Fruit fly (Drosophila melanogaster) whole organism, embryonic: ENCODE results near the gene Ptp99A.

ENCODE experiments used
- CG10959 ChIP-seq: fragments of 200-800 bp; sonication (Bioruptor generic); IDR thresholded peaks from 2 replicates; pipeline ENCODE4 v1.3.6; 2022; ENCODE audit warnings: missing biosample characterization, missing genetic modification characterization
- CG10979 ChIP-seq: fragments of 200-800 bp; sonication (Bioruptor generic); optimal IDR thresholded peaks from 2 replicates; lab custom pipeline; 2018; ENCODE audit warnings: missing biosample characterization, mild to moderate bottlenecking, missing genetic modification characterization, moderate library complexity
- CG1233 ChIP-seq: fragments of 200-800 bp; sonication (Bioruptor generic); optimal IDR thresholded peaks from 4 replicates; lab custom pipeline; 2018; ENCODE audit warnings: missing biosample characterization, mild to moderate bottlenecking, missing genetic modification characterization
- CG13287 ChIP-seq: fragments of 200-800 bp; sonication (Bioruptor generic); IDR thresholded peaks from 2 replicates; pipeline ENCODE4 v1.3.6; 2022; ENCODE audit warnings: missing biosample characterization, missing genetic modification characterization; ENCODE audit not compliant: partially characterized antibody
- CG13424 ChIP-seq: fragments of 200-800 bp; sonication (Bioruptor generic); optimal IDR thresholded peaks from 2 replicates; lab custom pipeline; 2019; ENCODE audit warnings: missing biosample characterization, mild to moderate bottlenecking, missing genetic modification characterization, moderate library complexity
- CG14014 ChIP-seq: fragments of 200-800 bp; sonication (Bioruptor generic); IDR thresholded peaks from 2 replicates; pipeline ENCODE4 v1.3.6; 2022; ENCODE audit warnings: missing biosample characterization, missing genetic modification characterization
- CG17612 ChIP-seq: fragments of 200-800 bp; sonication (Bioruptor generic); IDR thresholded peaks from 2 replicates; pipeline ENCODE4 v1.3.6; 2022; ENCODE audit warnings: missing biosample characterization, missing genetic modification characterization
- CG17912 ChIP-seq: fragments of 200-800 bp; sonication (Bioruptor generic); optimal IDR thresholded peaks from 2 replicates; lab custom pipeline; 2018; ENCODE audit warnings: missing biosample characterization, mild to moderate bottlenecking, missing genetic modification characterization
- CG1792 ChIP-seq: fragments of 200-800 bp; sonication (Bioruptor generic); optimal IDR thresholded peaks from 2 replicates; lab custom pipeline; 2016; ENCODE audit warnings: missing biosample characterization, missing genetic modification characterization
- CG18262 ChIP-seq: fragments of 200-800 bp; optimal IDR thresholded peaks from 3 replicates; lab custom pipeline; 2019; ENCODE audit warnings: missing biosample characterization, mild to moderate bottlenecking, missing genetic modification characterization, moderate library complexity
- CG1832 ChIP-seq: fragments of 200-800 bp; sonication (Bioruptor generic); optimal IDR thresholded peaks from 2 replicates; lab custom pipeline; 2017; ENCODE audit warnings: missing biosample characterization, mild to moderate bottlenecking, missing genetic modification characterization, inconsistent platforms
- CG18619 ChIP-seq: fragments of 200-800 bp; sonication (Bioruptor generic); optimal IDR thresholded peaks from 3 replicates; lab custom pipeline; 2017; ENCODE audit warnings: missing biosample characterization, mild to moderate bottlenecking, missing genetic modification characterization
- CG3065 ChIP-seq: fragments of 200-800 bp; sonication (Bioruptor generic); optimal IDR thresholded peaks from 2 replicates; lab custom pipeline; 2016; ENCODE audit warnings: missing biosample characterization, missing genetic modification characterization
- CG3163 ChIP-seq: fragments of 200-800 bp; sonication (Bioruptor generic); optimal IDR thresholded peaks from 3 replicates; lab custom pipeline; 2016; ENCODE audit warnings: missing biosample characterization, missing genetic modification characterization
- CG3281 ChIP-seq: fragments of 200-800 bp; sonication (Bioruptor generic); optimal IDR thresholded peaks from 3 replicates; lab custom pipeline; 2017; ENCODE audit warnings: missing biosample characterization, mild to moderate bottlenecking, missing genetic modification characterization
- CG34422 ChIP-seq: fragments of 200-800 bp; sonication (Bioruptor generic); IDR thresholded peaks from 3 replicates; pipeline ENCODE4 v1.3.6; 2022; ENCODE audit warnings: missing biosample characterization, missing genetic modification characterization
- CG4424 ChIP-seq: fragments of 200-800 bp; sonication (Bioruptor generic); optimal IDR thresholded peaks from 3 replicates; lab custom pipeline; 2016; ENCODE audit warnings: missing biosample characterization, missing genetic modification characterization
- CG7372 ChIP-seq: fragments of 200-800 bp; sonication (Bioruptor generic); IDR thresholded peaks from 2 replicates; pipeline ENCODE4 v1.3.6; 2022; ENCODE audit warnings: missing biosample characterization, missing genetic modification characterization
- CG8924 ChIP-seq: fragments of 200-800 bp; optimal IDR thresholded peaks from 3 replicates; lab custom pipeline; 2019; ENCODE audit warnings: missing biosample characterization, mild to moderate bottlenecking, missing genetic modification characterization, moderate library complexity
- CG9609 ChIP-seq: fragments of 200-800 bp; sonication (Bioruptor generic); optimal IDR thresholded peaks from 3 replicates; lab custom pipeline; 2016; ENCODE audit warnings: missing biosample characterization, missing genetic modification characterization
- D19A ChIP-seq: fragments of 200-800 bp; optimal IDR thresholded peaks from 3 replicates; lab custom pipeline; 2019; ENCODE audit warnings: missing biosample characterization, mild to moderate bottlenecking, missing genetic modification characterization, moderate library complexity
- Drgx ChIP-seq: fragments of 200-800 bp; sonication (Bioruptor generic); IDR thresholded peaks from 2 replicates; pipeline ENCODE4 v1.3.6; 2022; ENCODE audit warnings: missing biosample characterization, missing genetic modification characterization
- E2f2 ChIP-seq: fragments of 200-800 bp; sonication (Bioruptor generic); IDR thresholded peaks from 2 replicates; pipeline ENCODE4 v1.3.6; 2022; ENCODE audit warnings: missing biosample characterization, missing genetic modification characterization
- Hand ChIP-seq: fragments of 200-800 bp; sonication (Bioruptor generic); optimal IDR thresholded peaks from 2 replicates; lab custom pipeline; 2017; ENCODE audit warnings: mild to moderate bottlenecking, missing biosample characterization, missing genetic modification reagents, missing genetic modification characterization
- Lhr ChIP-seq: fragments of 200-800 bp; sonication (Bioruptor generic); optimal IDR thresholded peaks from 3 replicates; lab custom pipeline; 2017; ENCODE audit warnings: mild to moderate bottlenecking, missing biosample characterization, missing genetic modification reagents, missing genetic modification characterization
- MTF-1 ChIP-seq: fragments of 200-800 bp; sonication (Bioruptor generic); optimal IDR thresholded peaks from 2 replicates; lab custom pipeline; 2018; ENCODE audit warnings: missing biosample characterization, mild to moderate bottlenecking, missing genetic modification characterization, borderline replicate concordance
- NC2β ChIP-seq: fragments of 200-800 bp; sonication (Bioruptor generic); optimal IDR thresholded peaks from 2 replicates; lab custom pipeline; 2016; ENCODE audit warnings: missing biosample characterization, missing genetic modification characterization
- Nf-YC ChIP-seq: fragments of 200-800 bp; optimal IDR thresholded peaks from 3 replicates; lab custom pipeline; 2019; ENCODE audit warnings: missing biosample characterization, mild to moderate bottlenecking, missing genetic modification characterization, moderate library complexity
- Rfx ChIP-seq: fragments of 200-800 bp; sonication (Bioruptor generic); IDR thresholded peaks from 2 replicates; pipeline ENCODE4 v1.3.6; 2022; ENCODE audit warnings: missing biosample characterization, missing genetic modification characterization
- Sry-δ ChIP-seq: fragments of 200-800 bp; sonication (Bioruptor generic); optimal IDR thresholded peaks from 2 replicates; lab custom pipeline; 2016; ENCODE audit warnings: missing biosample characterization, missing genetic modification characterization
- Stat92E ChIP-seq, 3 experiments: fragments of >200 bp in 2 of 3; fragments of 200-800 bp in 1 of 3; sonication (Bioruptor generic) in 1 of 3; optimal IDR thresholded peaks; 2 replicates each; lab custom pipeline; 2017 to 2019; ENCODE audit warnings: missing biosample characterization in 3 of 3, missing genetic modification characterization in 3 of 3, mild to moderate bottlenecking in 1 of 3, moderate library complexity in 1 of 3
- Trl ChIP-seq, 3 experiments: fragments of >200 bp in 2 of 3; fragments of 200-800 bp in 1 of 3; sonication (Bioruptor generic) in 1 of 3; optimal IDR thresholded peaks; 2 replicates in 1 of 3; 3 replicates in 2 of 3; lab custom pipeline; 2016 to 2017; ENCODE audit warnings: missing biosample characterization in 1 of 3, missing genetic modification characterization in 1 of 3
- ap ChIP-seq: fragments of 200-800 bp; sonication (Bioruptor generic); IDR thresholded peaks from 2 replicates; pipeline ENCODE4 v1.3.6; 2022; ENCODE audit warnings: missing biosample characterization, missing genetic modification characterization
- ase ChIP-seq: fragments of 200-800 bp; sonication (Bioruptor generic); IDR thresholded peaks from 3 replicates; pipeline ENCODE4 v1.3.6; 2022; ENCODE audit warnings: missing biosample characterization, missing genetic modification characterization
- bbx ChIP-seq: fragments of 200-800 bp; sonication (Bioruptor generic); IDR thresholded peaks from 2 replicates; pipeline ENCODE4 v1.3.6; 2022; ENCODE audit warnings: missing biosample characterization, missing genetic modification characterization; ENCODE audit not compliant: partially characterized antibody
- chinmo ChIP-seq: fragments of 200-800 bp; sonication (Bioruptor generic); IDR thresholded peaks from 4 replicates; pipeline ENCODE4 v1.3.6; 2022; ENCODE audit warnings: missing biosample characterization, missing genetic modification characterization; ENCODE audit not compliant: partially characterized antibody
- chn ChIP-seq: fragments of 200-800 bp; sonication (Bioruptor generic); optimal IDR thresholded peaks from 2 replicates; lab custom pipeline; 2016; ENCODE audit warnings: missing biosample characterization, missing genetic modification characterization
- ci ChIP-seq: fragments of 200-800 bp; sonication (Bioruptor generic); IDR thresholded peaks from 3 replicates; pipeline ENCODE4 v1.3.6; 2022; ENCODE audit warnings: missing biosample characterization, missing genetic modification characterization
- gro ChIP-seq: fragments of 200-800 bp; sonication (Bioruptor generic); optimal IDR thresholded peaks from 2 replicates; lab custom pipeline; 2016; ENCODE audit warnings: missing biosample characterization, missing genetic modification characterization
- kni ChIP-seq: fragments of 200-800 bp; sonication (Bioruptor generic); optimal IDR thresholded peaks from 3 replicates; lab custom pipeline; 2017; ENCODE audit warnings: mild to moderate bottlenecking, missing biosample characterization, missing genetic modification reagents, missing genetic modification characterization
- mirr ChIP-seq: fragments of 200-800 bp; sonication (Bioruptor generic); optimal IDR thresholded peaks from 3 replicates; lab custom pipeline; 2018; ENCODE audit warnings: missing biosample characterization, mild to moderate bottlenecking, missing genetic modification characterization
- nmo ChIP-seq: fragments of 200-800 bp; sonication (Bioruptor generic); optimal IDR thresholded peaks from 2 replicates; lab custom pipeline; 2018; ENCODE audit warnings: missing biosample characterization, mild to moderate bottlenecking, missing genetic modification characterization, moderate library complexity
- nom ChIP-seq: fragments of 200-800 bp; sonication (Bioruptor generic); optimal IDR thresholded peaks from 2 replicates; lab custom pipeline; 2017; ENCODE audit warnings: missing biosample characterization, missing genetic modification characterization, mild to moderate bottlenecking, moderate library complexity, missing genetic modification reagents
- onecut ChIP-seq: fragments of 200-800 bp; sonication (Bioruptor generic); IDR thresholded peaks from 2 replicates; pipeline ENCODE4 v1.3.6; 2022; ENCODE audit warnings: missing biosample characterization, missing genetic modification characterization
- phol ChIP-seq: fragments of 200-800 bp; sonication (Bioruptor generic); optimal IDR thresholded peaks from 3 replicates; lab custom pipeline; 2018; ENCODE audit warnings: missing biosample characterization, mild to moderate bottlenecking, missing genetic modification characterization, moderate library complexity
- scrt ChIP-seq: fragments of 200-800 bp; sonication (Bioruptor generic); optimal IDR thresholded peaks from 2 replicates; lab custom pipeline; 2018; ENCODE audit warnings: missing biosample characterization, mild to moderate bottlenecking, missing genetic modification characterization, moderate library complexity
- shn ChIP-seq: fragments of 200-800 bp; sonication (Bioruptor generic); optimal IDR thresholded peaks from 3 replicates; lab custom pipeline; 2016; ENCODE audit warnings: missing biosample characterization, missing genetic modification characterization
- stwl ChIP-seq: fragments of 200-800 bp; sonication (Bioruptor generic); optimal IDR thresholded peaks from 3 replicates; lab custom pipeline; 2018; ENCODE audit warnings: missing biosample characterization, mild to moderate bottlenecking, missing genetic modification characterization, moderate library complexity

Ptp99A gene

DNA sequence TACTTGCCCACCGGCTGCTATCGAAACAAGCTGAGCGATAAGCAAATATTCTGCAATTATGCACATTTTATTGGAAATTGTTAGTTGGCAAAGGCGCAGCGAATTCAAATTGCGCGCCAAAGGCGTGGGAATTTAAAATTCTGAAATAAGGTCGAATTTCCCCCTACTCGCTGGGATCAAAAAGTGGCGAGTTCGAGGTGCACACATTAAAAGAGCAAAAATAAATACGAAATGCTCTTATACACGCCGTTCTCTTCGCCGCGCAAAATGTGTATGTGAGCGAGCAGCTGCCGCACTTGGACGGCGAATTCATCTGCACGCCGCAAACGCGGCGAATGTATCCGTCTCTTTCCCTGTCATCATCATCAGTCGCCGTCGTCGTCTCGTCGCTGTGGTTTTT lies 79.8 kb downstream of the Ptp99A start (continued):
- TF ChIP-seq CG1792 (GFP tag; lab: Kevin White, UChicago) (no peak), CG14014 (GFP tag; lab: Robert Waterston, UW) (no peak), Drgx (GFP tag; lab: Robert Waterston, UW) (no peak), stwl (tag; lab: Kevin White, UChicago) (peak; percentile 50), chinmo (GFP tag; lab: Robert Waterston, UW) (peak; percentile 89; the same call in 2 of the 4 replicates), CG3163 (GFP tag; lab: Kevin White, UChicago) (peak; percentile 87), Stat92E (GFP tag; optimal IDR thresholded peaks at IDR 0.05; lab: Kevin White, UChicago) (peak in 1 of 3 experiments; percentile 33), CG13424 (no peak), Sry-δ (GFP tag; lab: Kevin White, UChicago) (peak; percentile 18), E2f2 (GFP tag; lab: Robert Waterston, UW) (peak; percentile 91), Trl (optimal IDR thresholded peaks at IDR 0.05; lab: Kevin White, UChicago) (peak; percentile 64 to 77), Trl (GFP tag; optimal IDR thresholded peaks at IDR 0.05; lab: Kevin White, UChicago) (no peak), bbx (no peak), Hand (GFP tag; lab: Kevin White, UChicago) (no peak)
- TF ChIP-seq, all 482 proteins: peak for 25

DNA sequence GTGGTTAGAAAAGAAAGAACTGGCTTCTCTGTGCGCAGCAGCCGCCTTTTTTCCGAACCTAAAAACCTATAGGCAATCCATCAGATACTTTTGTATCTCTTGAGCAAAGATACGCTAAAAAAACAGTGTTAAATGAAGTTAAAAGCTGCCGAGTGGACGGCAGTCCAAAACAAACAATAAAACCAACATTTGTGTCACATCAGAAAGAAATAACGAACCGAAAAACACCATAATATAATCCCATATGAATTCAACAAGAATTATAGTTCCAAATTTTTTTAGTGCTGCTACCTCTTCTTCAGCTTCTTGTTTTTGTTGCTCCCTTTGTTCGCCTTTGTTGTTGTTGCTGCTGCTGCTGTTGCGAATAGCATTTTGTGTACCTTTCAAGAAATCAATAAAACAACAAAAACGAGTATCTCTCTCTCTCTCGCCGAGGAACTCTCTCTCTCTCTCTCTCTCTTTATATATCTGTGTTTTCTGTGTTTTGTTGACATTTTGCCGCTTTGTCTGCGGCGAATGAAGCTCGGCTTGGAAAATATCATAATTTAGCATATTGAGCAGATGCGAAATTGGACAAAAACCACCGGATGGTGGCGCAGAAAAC lies 80.4 kb downstream of the Ptp99A start:
- TF ChIP-seq NC2β = no peak
- peak; percentile 45 for TF ChIP-seq CG1832
- TF ChIP-seq Rfx (GFP tag; lab: Robert Waterston, UW) = no peak
- no peak for TF ChIP-seq shn
- TF ChIP-seq CG13287 (GFP tag; lab: Robert Waterston, UW) = no peak
- peak; percentile 44 for TF ChIP-seq CG8924 (tag; lab: Kevin White, UChicago)
- TF ChIP-seq MTF-1 (GFP tag; lab: Kevin White, UChicago) = no peak
- TF ChIP-seq nom (GFP tag; lab: Kevin White, UChicago) = peak; percentile 5
- no peak for TF ChIP-seq Nf-YC (tag; lab: Kevin White, UChicago)
- no peak for TF ChIP-seq chn (GFP tag; lab: Kevin White, UChicago)
- no peak for TF ChIP-seq Sry-δ (GFP tag; lab: Kevin White, UChicago)
- no peak for TF ChIP-seq nmo (GFP tag; lab: Kevin White, UChicago)
- TF ChIP-seq CG17912 (GFP tag; lab: Kevin White, UChicago) = no peak
- TF ChIP-seq phol (tag; lab: Kevin White, UChicago) = no peak
- TF ChIP-seq CG10979 (tag; lab: Kevin White, UChicago) = no peak
- no peak; the same call in 2 of the 3 replicates for TF ChIP-seq ci (GFP tag; lab: Robert Waterston, UW)
- no peak for TF ChIP-seq CG3065
- no peak for TF ChIP-seq Lhr
- no peak for TF ChIP-seq mirr (GFP tag; lab: Kevin White, UChicago)
- TF ChIP-seq CG4424 (GFP tag; lab: Kevin White, UChicago) = no peak
- TF ChIP-seq CG34422 (GFP tag; lab: Robert Waterston, UW) = 0 out of 3 replicates have a peak, but pooled peaks have one; percentile 14
- no peak for TF ChIP-seq ap
- no peak for TF ChIP-seq CG18262
- TF ChIP-seq onecut (GFP tag; lab: Robert Waterston, UW) = peak; percentile 99
- TF ChIP-seq CG1233 (GFP tag; lab: Kevin White, UChicago) = no peak
- no peak for TF ChIP-seq CG9609 (GFP tag; lab: Kevin White, UChicago)
- no peak for TF ChIP-seq CG3281 (GFP tag; lab: Kevin White, UChicago)
- TF ChIP-seq ase (GFP tag; lab: Robert Waterston, UW) = no peak
- TF ChIP-seq D19A = no peak
- no peak for TF ChIP-seq scrt
- no peak for TF ChIP-seq CG17612 (GFP tag; lab: Robert Waterston, UW)
- no peak for TF ChIP-seq CG7372
- TF ChIP-seq kni (GFP tag; lab: Kevin White, UChicago) = no peak
- no peak for TF ChIP-seq gro (GFP tag; lab: Kevin White, UChicago)
- TF ChIP-seq CG18619 (GFP tag; lab: Kevin White, UChicago) = no peak
- no peak for TF ChIP-seq CG10959 (GFP tag; lab: Robert Waterston, UW)
